Fruit fly (Drosophila melanogaster) whole organism, adult: ENCODE measurements around the gene CG14610.

Experiments used
- CG33017 ChIP-seq: fragments of 200-800 bp; sonication (Bioruptor generic); optimal IDR thresholded peaks from 2 replicates; lab custom pipeline; 2018; ENCODE audit warnings: missing biosample characterization, mild to moderate bottlenecking, missing genetic modification characterization, moderate library complexity
- CG5204 ChIP-seq: fragments of 200-800 bp; sonication (Bioruptor generic); optimal IDR thresholded peaks from 2 replicates; lab custom pipeline; 2016; ENCODE audit warnings: missing biosample characterization, missing genetic modification characterization
- CG7101 ChIP-seq: fragments of 200-800 bp; sonication (Bioruptor generic); optimal IDR thresholded peaks from 2 replicates; lab custom pipeline; 2018; ENCODE audit warnings: missing biosample characterization, mild to moderate bottlenecking, missing genetic modification characterization, moderate library complexity
- Crg-1 ChIP-seq: fragments of 200-800 bp; sonication (Bioruptor generic); optimal IDR thresholded peaks from 2 replicates; lab custom pipeline; 2016; ENCODE audit warnings: missing biosample characterization, missing genetic modification characterization
- Hr96 ChIP-seq: fragments of 200-800 bp; sonication (Bioruptor generic); optimal IDR thresholded peaks from 2 replicates; lab custom pipeline; 2016; ENCODE audit warnings: missing biosample characterization, missing genetic modification characterization
- cic ChIP-seq: fragments of 200-800 bp; sonication (Bioruptor generic); optimal IDR thresholded peaks from 2 replicates; lab custom pipeline; 2017; ENCODE audit warnings: missing biosample characterization, mild to moderate bottlenecking, missing genetic modification characterization, moderate library complexity
- cnc ChIP-seq, 2 experiments: fragments of >200 bp; optimal IDR thresholded peaks; 2 replicates each; lab custom pipeline; 2017
- ovo ChIP-seq: fragments of 200-800 bp; sonication (Bioruptor generic); optimal IDR thresholded peaks from 2 replicates; lab custom pipeline; 2016; ENCODE audit warnings: missing biosample characterization, missing genetic modification characterization
- pad ChIP-seq: fragments of 200-800 bp; sonication (Bioruptor generic); optimal IDR thresholded peaks from 3 replicates; lab custom pipeline; 2017; ENCODE audit warnings: missing biosample characterization, missing genetic modification characterization, mild to moderate bottlenecking, moderate library complexity, missing genetic modification reagents
- tj ChIP-seq: fragments of 200-800 bp; sonication (Bioruptor generic); optimal IDR thresholded peaks from 3 replicates; lab custom pipeline; 2017; ENCODE audit warnings: missing biosample characterization, mild to moderate bottlenecking, missing genetic modification characterization, moderate library complexity
- toe ChIP-seq: fragments of 200-800 bp; sonication (Bioruptor generic); optimal IDR thresholded peaks from 2 replicates; lab custom pipeline; 2016; ENCODE audit warnings: missing biosample characterization, missing genetic modification characterization

- TF ChIP-seq Crg-1 (no peak), toe (GFP tag; lab: Kevin White, UChicago) (no peak), CG5204 (GFP tag; lab: Kevin White, UChicago) (no peak), Hr96 (GFP tag; lab: Kevin White, UChicago) (no peak), ovo (GFP tag; lab: Kevin White, UChicago) (no peak), pad (GFP tag; lab: Kevin White, UChicago) (no peak), CG33017 (tag; lab: Kevin White, UChicago) (no peak), tj (GFP tag; lab: Kevin White, UChicago) (no peak), CG7101 (no peak), cnc (optimal IDR thresholded peaks at IDR 0.05; lab: Kevin White, UChicago) (no peak), cic (GFP tag; lab: Kevin White, UChicago) (no peak)
Observed at dm6 chr3R:7162356-7163289, 18.5 kb upstream of the CG14610 start, which contains the start of gene sas.
